Fruit fly (Drosophila melanogaster): Measurements from ENCODE around the gene CG7115.

The CG7115 gene

DNA sequence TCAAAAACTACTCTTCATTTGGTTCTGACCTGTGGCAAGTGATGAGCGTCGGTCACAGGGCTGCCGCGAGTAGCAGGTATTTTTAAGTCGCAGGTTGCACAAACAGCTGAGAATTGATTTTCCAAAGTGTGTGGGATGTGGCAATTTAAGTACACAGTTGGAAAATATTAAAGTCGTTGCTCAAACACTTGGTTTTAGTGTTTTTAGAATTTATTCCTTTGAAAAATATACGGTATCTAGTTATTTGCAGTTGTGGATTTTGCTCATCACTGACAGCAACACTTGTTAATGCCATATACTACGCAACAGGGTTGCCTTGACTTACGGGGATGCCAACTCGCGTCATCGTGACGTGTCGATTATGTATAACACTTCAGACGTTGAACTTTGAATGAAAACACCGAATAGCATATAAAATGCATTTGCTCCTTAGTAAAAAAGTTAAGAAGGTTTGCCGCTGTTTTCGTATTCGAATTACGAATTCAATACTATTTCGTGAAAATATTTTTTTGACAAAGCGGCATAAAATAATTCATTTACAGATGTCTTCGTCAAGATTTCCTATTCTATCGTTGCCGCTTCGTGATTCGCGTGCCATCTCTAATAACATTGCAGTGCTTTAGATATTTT is 21.0 kb upstream of the CG7115 start, which contains the start of the genes Herp and r2d2 (continued):
- peak; percentile 61 for TF ChIP-seq CG18011 (GFP tag; optimal IDR thresholded peaks at IDR 0.05)
- peak; percentile 90 for TF ChIP-seq Chrac-16 (GFP tag; optimal IDR thresholded peaks at IDR 0.05)
- peak; percentile 38 for TF ChIP-seq gfzf (GFP tag; optimal IDR thresholded peaks at IDR 0.05)
- peak; percentile 73 for TF ChIP-seq ab (GFP tag; optimal IDR thresholded peaks at IDR 0.05)
- TF ChIP-seq cad (GFP tag; optimal IDR thresholded peaks at IDR 0.05), result no peak
- no peak for TF ChIP-seq abd-A (tag; optimal IDR thresholded peaks at IDR 0.05)
- peak; percentile 73 for TF ChIP-seq CG8388 (GFP tag; optimal IDR thresholded peaks at IDR 0.05)
- TF ChIP-seq CG7963 (GFP tag; IDR thresholded peaks at IDR 0.05; ENCODE audit: partially characterized antibody), result no peak
- TF ChIP-seq CG4282 (GFP tag; optimal IDR thresholded peaks at IDR 0.05), result peak; percentile 90
- peak; percentile 83 for TF ChIP-seq CG8765 (GFP tag; IDR thresholded peaks at IDR 0.05)
- peak; percentile 90 for TF ChIP-seq CG1603 (tag; optimal IDR thresholded peaks at IDR 0.05)
- TF ChIP-seq dan (GFP tag; IDR thresholded peaks at IDR 0.05), result peak; percentile 55; the same call in 1 of the 2 replicates
- peak; percentile 63; the same call in 1 of the 3 replicates for TF ChIP-seq Opbp (GFP tag; IDR thresholded peaks at IDR 0.05; ENCODE audit: partially characterized antibody)
- peak; percentile 89 for TF ChIP-seq CG1233 (GFP tag; optimal IDR thresholded peaks at IDR 0.05)
- TF ChIP-seq CG8290 (GFP tag; optimal IDR thresholded peaks at IDR 0.05), result peak; percentile 82
- peak; percentile 45 to 90 for TF ChIP-seq CG8290 (tag; optimal IDR thresholded peaks at IDR 0.05)
- TF ChIP-seq Hey (tag; optimal IDR thresholded peaks at IDR 0.05), result peak; percentile 82
- TF ChIP-seq fd102C (GFP tag; optimal IDR thresholded peaks at IDR 0.05), result peak; percentile 77
- peak; percentile 67 for TF ChIP-seq ro (GFP tag; IDR thresholded peaks at IDR 0.05)
- TF ChIP-seq caup (GFP tag; optimal IDR thresholded peaks at IDR 0.05; ENCODE audit: severe bottlenecking), result peak; percentile 90
- peak; percentile 70 for TF ChIP-seq jing (GFP tag; optimal IDR thresholded peaks at IDR 0.05)
- TF ChIP-seq CG2678 (tag; optimal IDR thresholded peaks at IDR 0.05), result peak; percentile 93
- peak; percentile 12 for TF ChIP-seq Dp (GFP tag; optimal IDR thresholded peaks at IDR 0.05)
- peak; percentile 93 for TF ChIP-seq CG13894 (tag; optimal IDR thresholded peaks at IDR 0.05)
- no peak for TF ChIP-seq CG16779 (GFP tag; IDR thresholded peaks at IDR 0.05)
- TF ChIP-seq stc (GFP tag; IDR thresholded peaks at IDR 0.05), result peak; percentile 72; the same call in 1 of the 2 replicates
- TF ChIP-seq bcd (GFP tag; optimal IDR thresholded peaks at IDR 0.05), result peak; percentile 91
- TF ChIP-seq odd (GFP tag; optimal IDR thresholded peaks at IDR 0.05), result peak; percentile 80
- TF ChIP-seq Gug (GFP tag; IDR thresholded peaks at IDR 0.05), result peak; percentile 88
- TF ChIP-seq CG9876 (GFP tag; optimal IDR thresholded peaks at IDR 0.05), result peak; percentile 90
- TF ChIP-seq Ets97D (GFP tag; optimal IDR thresholded peaks at IDR 0.05), result peak; percentile 91
- peak; percentile 93 for TF ChIP-seq dm (GFP tag; optimal IDR thresholded peaks at IDR 0.05)
- TF ChIP-seq NC2α (GFP tag; optimal IDR thresholded peaks at IDR 0.05), result peak; percentile 84
- TF ChIP-seq CG11093 (GFP tag; IDR thresholded peaks at IDR 0.05), result peak; percentile 85; the same call in 2 of the 3 replicates
- peak; percentile 87 for TF ChIP-seq en (GFP tag; optimal IDR thresholded peaks at IDR 0.05)
- peak; percentile 63 for TF ChIP-seq Ravus (GFP tag; IDR thresholded peaks at IDR 0.05)
- TF ChIP-seq CG31441 (GFP tag; IDR thresholded peaks at IDR 0.05), result peak; percentile 96
- peak; percentile 75 for TF ChIP-seq Blimp-1 (GFP tag; optimal IDR thresholded peaks at IDR 0.05)
- TF ChIP-seq pum (GFP tag; optimal IDR thresholded peaks at IDR 0.05), result peak; percentile 94
- peak; percentile 51; the same call in 1 of the 2 replicates for TF ChIP-seq CG5953 (GFP tag; IDR thresholded peaks at IDR 0.05)
- peak; percentile 88 for TF ChIP-seq NfI (GFP tag; optimal IDR thresholded peaks at IDR 0.05)
- TF ChIP-seq CG10959 (GFP tag; IDR thresholded peaks at IDR 0.05), result peak; percentile 80
- TF ChIP-seq Bgb (GFP tag; IDR thresholded peaks at IDR 0.05; ENCODE audit: partially characterized antibody), result peak; percentile 77
- peak; percentile 94 for TF ChIP-seq Dbx (GFP tag; IDR thresholded peaks at IDR 0.05)
- peak; percentile 91 for TF ChIP-seq so (GFP tag; IDR thresholded peaks at IDR 0.05)
- peak in 1 of 2 experiments; percentile 91 for TF ChIP-seq Hr78 (GFP tag; optimal IDR thresholded peaks at IDR 0.05)
- TF ChIP-seq CG11695 (GFP tag; IDR thresholded peaks at IDR 0.05), result peak; percentile 90
- TF ChIP-seq CG34376 (GFP tag; optimal IDR thresholded peaks at IDR 0.05), result peak; percentile 96
- peak; percentile 94 for TF ChIP-seq slp2 (GFP tag; optimal IDR thresholded peaks at IDR 0.05)
- peak; percentile 97 for TF ChIP-seq row (GFP tag; IDR thresholded peaks at IDR 0.05)
